Fruit fly (Drosophila melanogaster): Measurements from ENCODE around the gene wake.

wake gene

DNA sequence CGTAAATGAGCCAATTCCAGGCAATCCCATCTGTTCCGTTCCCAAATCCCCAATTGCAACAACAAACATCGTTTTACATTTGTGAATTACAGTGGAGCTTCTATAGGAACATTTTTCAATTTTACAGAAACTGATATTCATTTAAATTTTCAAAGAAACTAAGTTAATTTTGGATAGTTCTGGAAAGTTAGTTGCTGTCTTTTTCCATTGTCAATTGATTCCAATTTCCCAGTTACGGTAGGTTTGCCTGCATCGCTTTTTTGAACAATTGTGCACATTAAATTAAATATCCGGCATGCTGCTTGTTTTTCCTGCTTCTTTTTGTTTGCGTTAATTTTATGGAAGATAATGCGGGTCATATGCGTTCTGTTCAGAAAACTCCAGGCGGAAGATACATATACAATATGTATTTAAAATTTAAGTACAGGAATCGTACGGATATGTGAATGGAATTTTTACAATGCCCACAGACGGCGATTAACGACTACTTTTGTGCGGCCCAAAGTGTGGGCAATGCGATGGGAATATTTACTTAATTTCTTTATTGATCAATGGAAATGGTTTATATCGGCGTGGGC is 11.6 kb upstream of the wake start:
- TF ChIP-seq CG14655 (GFP tag; optimal IDR thresholded peaks at IDR 0.05) (no peak), EcR (GFP tag; optimal IDR thresholded peaks at IDR 0.05) (no peak), CG8301 (tag; optimal IDR thresholded peaks at IDR 0.05) (no peak), CG34367 (tag; optimal IDR thresholded peaks at IDR 0.05) (no peak), CG10348 (GFP tag; IDR thresholded peaks at IDR 0.05) (no peak), Pif1A (GFP tag; optimal IDR thresholded peaks at IDR 0.05) (peak; percentile 27), CG9948 (tag; optimal IDR thresholded peaks at IDR 0.05) (no peak), CG13204 (GFP tag; optimal IDR thresholded peaks at IDR 0.05) (no peak), Ets98B (GFP tag; IDR thresholded peaks at IDR 0.05) (no peak), Pif1B (GFP tag; optimal IDR thresholded peaks at IDR 0.05) (no peak), CG4496 (GFP tag; IDR thresholded peaks at IDR 0.05) (peak; percentile 13; the same call in 1 of the 3 replicates), rn (GFP tag; IDR thresholded peaks at IDR 0.05) (no peak), CG12605 (GFP tag; IDR thresholded peaks at IDR 0.05) (no peak), Snoo (tag; optimal IDR thresholded peaks at IDR 0.05) (peak; percentile 72), gl (tag; optimal IDR thresholded peaks at IDR 0.05) (no peak), CG17806 (tag; optimal IDR thresholded peaks at IDR 0.05) (no peak), D1 (tag; optimal IDR thresholded peaks at IDR 0.05) (no peak), CG32121 (GFP tag; IDR thresholded peaks at IDR 0.05) (no peak), CG8159 (tag; optimal IDR thresholded peaks at IDR 0.05) (peak; percentile 7), fd96Ca (GFP tag; IDR thresholded peaks at IDR 0.05) (no peak), CG15710 (tag; optimal IDR thresholded peaks at IDR 0.05) (peak; percentile 39)

DNA sequence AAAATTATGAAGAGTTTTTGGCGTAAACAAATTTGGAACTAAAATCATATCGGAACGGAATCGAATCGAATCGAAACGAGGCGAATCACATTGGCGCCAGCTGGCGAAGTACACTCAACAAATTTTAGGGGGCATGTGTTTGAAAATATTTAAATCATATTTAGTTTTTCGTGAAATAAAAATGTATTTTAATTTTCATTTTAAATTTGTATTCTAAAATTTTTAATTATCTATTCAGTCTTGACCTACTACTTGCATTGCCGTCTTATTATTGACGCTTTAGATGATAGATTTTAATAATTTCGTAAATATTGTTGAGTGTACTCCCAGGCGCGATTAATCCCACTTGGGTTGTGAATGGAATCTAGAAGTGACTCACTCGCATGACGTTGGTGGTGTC is 10.4 kb upstream of the wake start:
- TF ChIP-seq CG4496 (GFP tag; IDR thresholded peaks at IDR 0.05) = no peak
- TF ChIP-seq CG14655 (GFP tag; optimal IDR thresholded peaks at IDR 0.05) = no peak
- no peak for TF ChIP-seq CG12605 (GFP tag; IDR thresholded peaks at IDR 0.05)
- no peak for TF ChIP-seq CG8159 (tag; optimal IDR thresholded peaks at IDR 0.05)
- no peak for TF ChIP-seq CG32121 (GFP tag; IDR thresholded peaks at IDR 0.05)
- no peak for TF ChIP-seq CG15710 (tag; optimal IDR thresholded peaks at IDR 0.05)
- TF ChIP-seq rn (GFP tag; IDR thresholded peaks at IDR 0.05) = no peak

DNA sequence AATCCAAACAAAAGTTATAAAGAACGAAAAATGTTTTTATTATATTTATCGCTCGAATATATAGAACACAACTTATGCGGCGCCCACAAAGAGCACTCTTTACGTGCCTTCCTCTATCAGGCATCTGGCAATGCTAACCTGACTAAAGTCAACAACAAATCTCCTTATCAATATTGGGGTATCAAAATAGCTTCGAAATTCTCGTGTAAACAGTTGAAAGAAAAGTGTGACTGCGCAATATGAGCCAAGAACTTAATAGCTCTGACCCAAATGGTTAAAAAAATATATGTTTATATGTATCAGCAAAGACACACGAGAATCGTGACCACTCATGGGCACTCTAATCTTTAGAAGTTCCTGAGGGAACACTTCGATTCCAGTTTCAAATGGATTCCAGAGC is 8.5 kb upstream of the wake start:
- TF ChIP-seq Pif1A (GFP tag; optimal IDR thresholded peaks at IDR 0.05) (no peak), CG32121 (GFP tag; IDR thresholded peaks at IDR 0.05) (no peak), fd96Ca (GFP tag; IDR thresholded peaks at IDR 0.05) (no peak), CG9948 (tag; optimal IDR thresholded peaks at IDR 0.05) (no peak), CG17806 (tag; optimal IDR thresholded peaks at IDR 0.05) (no peak), gl (tag; optimal IDR thresholded peaks at IDR 0.05) (no peak), Pif1B (GFP tag; optimal IDR thresholded peaks at IDR 0.05) (no peak), CG4496 (GFP tag; IDR thresholded peaks at IDR 0.05) (no peak), rn (GFP tag; IDR thresholded peaks at IDR 0.05) (no peak), EcR (GFP tag; optimal IDR thresholded peaks at IDR 0.05) (no peak), CG34367 (tag; optimal IDR thresholded peaks at IDR 0.05) (no peak), CG14655 (GFP tag; optimal IDR thresholded peaks at IDR 0.05) (no peak), CG8301 (tag; optimal IDR thresholded peaks at IDR 0.05) (no peak), CG12605 (GFP tag; IDR thresholded peaks at IDR 0.05) (no peak), D1 (tag; optimal IDR thresholded peaks at IDR 0.05) (no peak), Ets98B (GFP tag; IDR thresholded peaks at IDR 0.05) (no peak), CG8159 (tag; optimal IDR thresholded peaks at IDR 0.05) (no peak)

DNA sequence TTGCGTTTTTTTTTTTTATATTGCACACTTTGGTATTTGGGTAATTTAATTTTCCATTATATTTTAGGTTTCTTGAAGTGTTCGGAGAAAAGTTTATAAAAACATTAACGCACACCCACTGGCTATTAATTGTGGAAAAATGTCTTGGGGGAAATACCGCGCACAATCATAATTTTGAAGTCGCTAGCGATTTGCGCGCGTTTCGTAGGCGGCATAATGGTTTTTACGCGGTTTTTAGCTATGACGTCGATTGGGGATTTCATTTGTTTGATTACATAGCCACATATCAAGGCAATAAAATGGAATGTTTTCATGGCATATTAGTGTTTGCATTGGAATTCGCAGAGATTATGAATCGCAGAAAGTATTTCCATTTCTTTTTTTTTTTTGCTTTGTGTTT is 7.4 kb upstream of the wake start:
- TF ChIP-seq Ets98B (GFP tag; IDR thresholded peaks at IDR 0.05) (no peak), CG15710 (tag; optimal IDR thresholded peaks at IDR 0.05) (no peak), CG4496 (GFP tag; IDR thresholded peaks at IDR 0.05) (no peak), CG10348 (GFP tag; IDR thresholded peaks at IDR 0.05) (no peak), D1 (tag; optimal IDR thresholded peaks at IDR 0.05) (no peak), fd96Ca (GFP tag; IDR thresholded peaks at IDR 0.05) (no peak), CG13204 (GFP tag; optimal IDR thresholded peaks at IDR 0.05) (no peak), Pif1B (GFP tag; optimal IDR thresholded peaks at IDR 0.05) (no peak), Pif1A (GFP tag; optimal IDR thresholded peaks at IDR 0.05) (no peak), rn (GFP tag; IDR thresholded peaks at IDR 0.05) (no peak), CG34367 (tag; optimal IDR thresholded peaks at IDR 0.05) (no peak), CG12605 (GFP tag; IDR thresholded peaks at IDR 0.05) (no peak), CG32121 (GFP tag; IDR thresholded peaks at IDR 0.05) (no peak), gl (tag; optimal IDR thresholded peaks at IDR 0.05) (no peak)

DNA sequence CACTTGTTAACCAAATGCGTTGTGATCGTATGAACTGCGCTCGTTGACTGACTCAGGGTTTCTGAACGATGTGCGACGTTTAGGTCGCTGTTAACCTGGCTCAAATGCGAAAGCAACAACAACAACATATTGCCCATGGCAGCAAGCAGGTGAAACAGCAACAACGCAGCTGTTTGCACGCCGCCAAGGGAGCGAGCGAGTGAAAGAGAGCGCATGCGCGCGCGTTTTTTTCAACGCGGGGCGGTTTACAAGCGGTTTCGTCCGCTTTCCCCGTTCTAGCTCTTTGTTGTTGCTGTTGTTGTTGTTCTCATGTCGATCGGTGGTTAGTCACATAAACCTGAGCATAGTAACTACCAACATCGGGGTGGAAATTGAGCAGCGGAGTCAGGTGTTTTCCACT is 6.6 kb upstream of the wake start:
- TF ChIP-seq fd96Ca (GFP tag; IDR thresholded peaks at IDR 0.05) = no peak
- TF ChIP-seq gl (tag; optimal IDR thresholded peaks at IDR 0.05) = no peak
- no peak for TF ChIP-seq Snoo (tag; optimal IDR thresholded peaks at IDR 0.05)
- no peak for TF ChIP-seq CG4496 (GFP tag; IDR thresholded peaks at IDR 0.05)
- TF ChIP-seq CG17806 (tag; optimal IDR thresholded peaks at IDR 0.05) = no peak
- no peak for TF ChIP-seq Ets98B (GFP tag; IDR thresholded peaks at IDR 0.05)
- no peak for TF ChIP-seq D1 (tag; optimal IDR thresholded peaks at IDR 0.05)
- TF ChIP-seq CG13204 (GFP tag; optimal IDR thresholded peaks at IDR 0.05) = peak; percentile 80

DNA sequence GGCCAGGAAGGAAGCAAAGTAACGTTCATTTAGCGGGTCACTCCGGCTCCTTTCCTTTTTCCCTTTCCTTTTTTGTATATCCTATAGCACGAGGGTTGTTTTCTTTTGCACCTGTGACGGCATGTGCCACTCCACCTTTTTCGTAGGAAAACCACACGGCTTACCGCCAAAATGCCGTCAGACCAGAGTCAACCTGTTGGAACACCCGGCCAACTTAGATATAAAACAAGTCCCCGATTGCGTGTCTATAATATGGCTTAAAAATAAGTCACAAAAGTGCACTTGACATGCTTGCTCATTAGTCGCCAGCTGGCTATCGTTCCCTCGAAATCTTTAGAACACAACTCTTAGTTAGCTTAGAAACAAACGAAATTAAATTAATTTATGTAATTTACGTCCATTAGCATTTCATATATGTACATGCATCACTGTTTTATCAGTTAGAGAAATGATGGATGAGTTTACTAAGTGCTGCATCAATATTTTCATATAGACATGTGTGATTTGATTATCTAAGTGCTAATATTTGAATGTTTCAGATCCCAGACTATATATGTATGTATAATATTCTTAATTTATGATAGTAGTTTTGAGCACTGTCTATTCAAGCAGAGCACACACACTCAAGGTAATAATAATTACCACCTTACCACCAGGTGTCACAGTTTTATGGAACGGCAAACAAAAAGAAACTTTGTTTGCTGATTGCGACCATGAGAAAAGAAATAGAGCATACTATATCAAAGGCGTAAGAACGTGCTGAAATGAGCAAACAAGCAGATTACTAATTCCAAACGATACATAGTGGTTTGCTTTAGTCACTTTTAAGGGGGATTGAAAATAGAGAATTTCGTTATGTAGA is 4.8 kb upstream of the wake start:
- no peak for TF ChIP-seq Snoo (tag; optimal IDR thresholded peaks at IDR 0.05)
- no peak for TF ChIP-seq CG12605 (GFP tag; IDR thresholded peaks at IDR 0.05)
- TF ChIP-seq gl (tag; optimal IDR thresholded peaks at IDR 0.05) = no peak
- no peak for TF ChIP-seq CG13204 (GFP tag; optimal IDR thresholded peaks at IDR 0.05)
- TF ChIP-seq fd96Ca (GFP tag; IDR thresholded peaks at IDR 0.05) = no peak
- TF ChIP-seq rn (GFP tag; IDR thresholded peaks at IDR 0.05) = no peak
- no peak for TF ChIP-seq D1 (tag; optimal IDR thresholded peaks at IDR 0.05)
- no peak for TF ChIP-seq CG15710 (tag; optimal IDR thresholded peaks at IDR 0.05)
- TF ChIP-seq CG9948 (tag; optimal IDR thresholded peaks at IDR 0.05) = no peak
- no peak for TF ChIP-seq CG32121 (GFP tag; IDR thresholded peaks at IDR 0.05)
- no peak for TF ChIP-seq Ets98B (GFP tag; IDR thresholded peaks at IDR 0.05)
- TF ChIP-seq CG4496 (GFP tag; IDR thresholded peaks at IDR 0.05) = no peak
- TF ChIP-seq EcR (GFP tag; optimal IDR thresholded peaks at IDR 0.05) = no peak
- TF ChIP-seq CG34367 (tag; optimal IDR thresholded peaks at IDR 0.05) = no peak
- TF ChIP-seq CG8159 (tag; optimal IDR thresholded peaks at IDR 0.05) = no peak
- TF ChIP-seq CG17806 (tag; optimal IDR thresholded peaks at IDR 0.05) = no peak
